Fruit fly (Drosophila melanogaster) whole organism, embryonic: ENCODE measurements around the gene CCHa2.

Experiments used
- BtbVII ChIP-seq: fragments of 200-800 bp; sonication (Bioruptor generic); optimal IDR thresholded peaks from 3 replicates; lab custom pipeline; 2017; ENCODE audit warnings: missing biosample characterization, mild to moderate bottlenecking, missing genetic modification characterization
- CG11085 ChIP-seq: fragments of 200-800 bp; sonication (Bioruptor generic); IDR thresholded peaks from 2 replicates; pipeline ENCODE4 v1.3.6; 2022; ENCODE audit warnings: missing biosample characterization, missing genetic modification characterization
- CG13775 ChIP-seq: fragments of 200-800 bp; sonication (Bioruptor generic); optimal IDR thresholded peaks from 3 replicates; lab custom pipeline; 2017; ENCODE audit warnings: missing biosample characterization, mild to moderate bottlenecking, missing genetic modification characterization
- CG14965 ChIP-seq: fragments of 200-800 bp; sonication (Bioruptor generic); optimal IDR thresholded peaks from 2 replicates; lab custom pipeline; 2016; ENCODE audit warnings: missing biosample characterization, missing genetic modification characterization, borderline replicate concordance
- CG15479 ChIP-seq: fragments of 200-800 bp; sonication (Bioruptor generic); optimal IDR thresholded peaks from 3 replicates; lab custom pipeline; 2019; ENCODE audit warnings: missing biosample characterization, mild to moderate bottlenecking, missing genetic modification characterization, moderate library complexity
- CG17328 ChIP-seq: fragments of 200-800 bp; sonication (Bioruptor generic); IDR thresholded peaks from 2 replicates; pipeline ENCODE4 v1.3.6; 2022; ENCODE audit warnings: missing biosample characterization, missing genetic modification characterization
- CG18764 ChIP-seq: fragments of 200-800 bp; sonication (Bioruptor generic); optimal IDR thresholded peaks from 3 replicates; lab custom pipeline; 2016; ENCODE audit warnings: missing biosample characterization, missing genetic modification characterization
- CG2129 ChIP-seq: fragments of 200-800 bp; sonication (Bioruptor generic); IDR thresholded peaks from 2 replicates; pipeline ENCODE4 v1.3.6; 2022; ENCODE audit warnings: missing biosample characterization, missing genetic modification characterization; ENCODE audit not compliant: partially characterized antibody
- CG32772 ChIP-seq: fragments of 200-800 bp; sonication (Bioruptor generic); IDR thresholded peaks from 2 replicates; pipeline ENCODE4 v1.3.6; 2022; ENCODE audit warnings: missing biosample characterization, missing genetic modification characterization
- CG34422 ChIP-seq: fragments of 200-800 bp; sonication (Bioruptor generic); IDR thresholded peaks from 3 replicates; pipeline ENCODE4 v1.3.6; 2022; ENCODE audit warnings: missing biosample characterization, missing genetic modification characterization
- CG3838 ChIP-seq: fragments of 200-800 bp; sonication (Bioruptor generic); optimal IDR thresholded peaks from 3 replicates; lab custom pipeline; 2016; ENCODE audit warnings: missing biosample characterization, missing genetic modification characterization
- CG4820 ChIP-seq: fragments of 200-800 bp; sonication (Bioruptor generic); optimal IDR thresholded peaks from 3 replicates; lab custom pipeline; 2016; ENCODE audit warnings: missing biosample characterization, missing genetic modification characterization
- CG5180 ChIP-seq: fragments of 200-800 bp; sonication (Bioruptor generic); optimal IDR thresholded peaks from 3 replicates; lab custom pipeline; 2017; ENCODE audit warnings: missing biosample characterization, missing genetic modification characterization, mild to moderate bottlenecking, moderate library complexity, missing genetic modification reagents
- CG6654 ChIP-seq: fragments of 200-800 bp; sonication (Bioruptor generic); optimal IDR thresholded peaks from 2 replicates; lab custom pipeline; 2017; ENCODE audit warnings: missing biosample characterization, mild to moderate bottlenecking, missing genetic modification characterization
- CG6689 ChIP-seq: fragments of 200-800 bp; sonication (Bioruptor generic); IDR thresholded peaks from 2 replicates; pipeline ENCODE4 v1.3.6; 2022; ENCODE audit warnings: missing biosample characterization, missing genetic modification characterization
- CG8290 ChIP-seq, 3 experiments: fragments of 200-800 bp; sonication (Bioruptor generic); optimal IDR thresholded peaks; 2 replicates each; lab custom pipeline; 2016 to 2019; ENCODE audit warnings: missing biosample characterization in 3 of 3, missing genetic modification characterization in 3 of 3, mild to moderate bottlenecking in 2 of 3, moderate library complexity in 1 of 3
- CG9727 ChIP-seq: fragments of 200-800 bp; sonication (Bioruptor generic); optimal IDR thresholded peaks from 3 replicates; lab custom pipeline; 2017; ENCODE audit warnings: missing biosample characterization, mild to moderate bottlenecking, missing genetic modification characterization
- Chrac-16 ChIP-seq: fragments of 200-800 bp; sonication (Bioruptor generic); optimal IDR thresholded peaks from 3 replicates; lab custom pipeline; 2016; ENCODE audit warnings: missing biosample characterization, missing genetic modification characterization
- CoRest ChIP-seq: fragments of 200-800 bp; sonication (Bioruptor generic); optimal IDR thresholded peaks from 3 replicates; lab custom pipeline; 2018; ENCODE audit warnings: missing biosample characterization, mild to moderate bottlenecking, missing genetic modification characterization, moderate library complexity
- D19A ChIP-seq: fragments of 200-800 bp; optimal IDR thresholded peaks from 3 replicates; lab custom pipeline; 2019; ENCODE audit warnings: missing biosample characterization, mild to moderate bottlenecking, missing genetic modification characterization, moderate library complexity
- D19B ChIP-seq: fragments of 200-800 bp; sonication (Bioruptor generic); optimal IDR thresholded peaks from 2 replicates; lab custom pipeline; 2017; ENCODE audit warnings: missing biosample characterization, mild to moderate bottlenecking, missing genetic modification characterization
- Dad ChIP-seq: fragments of 200-800 bp; sonication (Bioruptor generic); optimal IDR thresholded peaks from 3 replicates; lab custom pipeline; 2016; ENCODE audit warnings: missing biosample characterization, missing genetic modification characterization
- Deaf1 ChIP-seq: fragments of 200-800 bp; optimal IDR thresholded peaks from 3 replicates; lab custom pipeline; 2019; ENCODE audit warnings: missing biosample characterization, mild to moderate bottlenecking, missing genetic modification characterization, moderate library complexity
- Doc3 ChIP-seq: fragments of 200-800 bp; sonication (Bioruptor generic); IDR thresholded peaks from 3 replicates; pipeline ENCODE4 v1.3.6; 2022; ENCODE audit warnings: missing biosample characterization, missing genetic modification characterization; ENCODE audit not compliant: partially characterized antibody
- HmgD ChIP-seq: fragments of 200-800 bp; sonication (Bioruptor generic); optimal IDR thresholded peaks from 3 replicates; lab custom pipeline; 2016; ENCODE audit warnings: missing biosample characterization, missing genetic modification characterization
- Hmx ChIP-seq: fragments of 200-800 bp; sonication (Bioruptor generic); optimal IDR thresholded peaks from 2 replicates; lab custom pipeline; 2016; ENCODE audit warnings: missing biosample characterization, missing genetic modification characterization
- Hr3 ChIP-seq: fragments of 200-800 bp; sonication (Bioruptor generic); optimal IDR thresholded peaks from 3 replicates; lab custom pipeline; 2016; ENCODE audit warnings: missing biosample characterization, missing genetic modification characterization
- NFAT ChIP-seq: fragments of 200-800 bp; sonication (Bioruptor generic); IDR thresholded peaks from 2 replicates; pipeline ENCODE4 v1.3.6; 2022; ENCODE audit warnings: missing biosample characterization, missing genetic modification characterization
- PHDP ChIP-seq: fragments of 200-800 bp; sonication (Bioruptor generic); optimal IDR thresholded peaks from 3 replicates; lab custom pipeline; 2018; ENCODE audit warnings: missing biosample characterization, mild to moderate bottlenecking, missing genetic modification characterization, moderate library complexity
- Pdp1 ChIP-seq, 2 experiments: fragments of 200-800 bp; sonication (Bioruptor generic); optimal IDR thresholded peaks; 3 replicates each; lab custom pipeline; 2016; ENCODE audit warnings: missing biosample characterization in 2 of 2, missing genetic modification characterization in 2 of 2, mild to moderate bottlenecking in 1 of 2, moderate library complexity in 1 of 2
- ap ChIP-seq: fragments of 200-800 bp; sonication (Bioruptor generic); IDR thresholded peaks from 2 replicates; pipeline ENCODE4 v1.3.6; 2022; ENCODE audit warnings: missing biosample characterization, missing genetic modification characterization
- btn ChIP-seq: fragments of 200-800 bp; sonication (Bioruptor generic); optimal IDR thresholded peaks from 2 replicates; lab custom pipeline; 2016; ENCODE audit warnings: missing biosample characterization, missing genetic modification characterization
- cad ChIP-seq: fragments of >200 bp; optimal IDR thresholded peaks from 2 replicates; lab custom pipeline; 2017; ENCODE audit warnings: missing biosample characterization, missing genetic modification characterization
- chm ChIP-seq: fragments of 200-800 bp; sonication (Bioruptor generic); IDR thresholded peaks from 2 replicates; pipeline ENCODE4 v1.3.6; 2022; ENCODE audit warnings: missing biosample characterization, missing genetic modification characterization
- chn ChIP-seq: fragments of 200-800 bp; sonication (Bioruptor generic); optimal IDR thresholded peaks from 2 replicates; lab custom pipeline; 2016; ENCODE audit warnings: missing biosample characterization, missing genetic modification characterization
- corto ChIP-seq: fragments of 200-800 bp; sonication (Bioruptor generic); optimal IDR thresholded peaks from 2 replicates; lab custom pipeline; 2016; ENCODE audit warnings: missing biosample characterization, mild to moderate bottlenecking, missing genetic modification characterization, moderate library complexity
- dan ChIP-seq: fragments of 200-800 bp; sonication (Bioruptor generic); IDR thresholded peaks from 2 replicates; pipeline ENCODE4 v1.3.6; 2022; ENCODE audit warnings: missing biosample characterization, missing genetic modification characterization
- dati ChIP-seq: fragments of 200-800 bp; sonication (Bioruptor generic); IDR thresholded peaks from 2 replicates; pipeline ENCODE4 v1.3.6; 2022; ENCODE audit warnings: missing biosample characterization, missing genetic modification characterization
- dpn ChIP-seq, 2 experiments: fragments of 200-800 bp; sonication (Bioruptor generic); optimal IDR thresholded peaks; 3 replicates each; lab custom pipeline; 2016; ENCODE audit warnings: missing biosample characterization in 2 of 2, missing genetic modification characterization in 2 of 2
- grn ChIP-seq: fragments of 200-800 bp; sonication (Bioruptor generic); optimal IDR thresholded peaks from 3 replicates; lab custom pipeline; 2017; ENCODE audit warnings: missing biosample characterization, missing genetic modification characterization
- gro ChIP-seq: fragments of 200-800 bp; sonication (Bioruptor generic); optimal IDR thresholded peaks from 2 replicates; lab custom pipeline; 2016; ENCODE audit warnings: missing biosample characterization, missing genetic modification characterization
- gt ChIP-seq: fragments of 200-800 bp; sonication (Bioruptor generic); IDR thresholded peaks from 2 replicates; pipeline ENCODE4 v1.3.6; 2022; ENCODE audit warnings: missing biosample characterization, missing genetic modification characterization
- kay ChIP-seq: fragments of 200-800 bp; sonication (Bioruptor generic); optimal IDR thresholded peaks from 2 replicates; lab custom pipeline; 2016; ENCODE audit warnings: missing biosample characterization, missing genetic modification characterization
- nerfin-2 ChIP-seq: fragments of 200-800 bp; sonication (Bioruptor generic); IDR thresholded peaks from 2 replicates; pipeline ENCODE4 v1.3.6; 2022; ENCODE audit warnings: missing biosample characterization, missing genetic modification characterization; ENCODE audit not compliant: partially characterized antibody
- pita ChIP-seq: fragments of 200-800 bp; sonication (Bioruptor generic); optimal IDR thresholded peaks from 2 replicates; lab custom pipeline; 2017; ENCODE audit warnings: missing biosample characterization, mild to moderate bottlenecking, missing genetic modification characterization
- psq ChIP-seq: fragments of 200-800 bp; sonication (Bioruptor generic); optimal IDR thresholded peaks from 2 replicates; lab custom pipeline; 2017; ENCODE audit warnings: missing biosample characterization, missing genetic modification characterization
- so ChIP-seq: fragments of 200-800 bp; sonication (Bioruptor generic); IDR thresholded peaks from 3 replicates; pipeline ENCODE4 v1.3.6; 2022; ENCODE audit warnings: missing biosample characterization, missing genetic modification characterization
- ssp ChIP-seq: fragments of 200-800 bp; sonication (Bioruptor generic); IDR thresholded peaks from 2 replicates; pipeline ENCODE4 v1.3.6; 2022; ENCODE audit warnings: missing biosample characterization, missing genetic modification characterization
- tap ChIP-seq: fragments of 200-800 bp; optimal IDR thresholded peaks from 3 replicates; lab custom pipeline; 2019; ENCODE audit warnings: missing biosample characterization, mild to moderate bottlenecking, missing genetic modification characterization, moderate library complexity
- trh ChIP-seq: fragments of 200-800 bp; sonication (Bioruptor generic); optimal IDR thresholded peaks from 2 replicates; lab custom pipeline; 2016; ENCODE audit warnings: missing biosample characterization, missing genetic modification characterization
- tx ChIP-seq: fragments of 200-800 bp; sonication (Bioruptor generic); optimal IDR thresholded peaks from 2 replicates; lab custom pipeline; 2016; ENCODE audit warnings: missing biosample characterization, missing genetic modification characterization

Gene CCHa2

DNA sequence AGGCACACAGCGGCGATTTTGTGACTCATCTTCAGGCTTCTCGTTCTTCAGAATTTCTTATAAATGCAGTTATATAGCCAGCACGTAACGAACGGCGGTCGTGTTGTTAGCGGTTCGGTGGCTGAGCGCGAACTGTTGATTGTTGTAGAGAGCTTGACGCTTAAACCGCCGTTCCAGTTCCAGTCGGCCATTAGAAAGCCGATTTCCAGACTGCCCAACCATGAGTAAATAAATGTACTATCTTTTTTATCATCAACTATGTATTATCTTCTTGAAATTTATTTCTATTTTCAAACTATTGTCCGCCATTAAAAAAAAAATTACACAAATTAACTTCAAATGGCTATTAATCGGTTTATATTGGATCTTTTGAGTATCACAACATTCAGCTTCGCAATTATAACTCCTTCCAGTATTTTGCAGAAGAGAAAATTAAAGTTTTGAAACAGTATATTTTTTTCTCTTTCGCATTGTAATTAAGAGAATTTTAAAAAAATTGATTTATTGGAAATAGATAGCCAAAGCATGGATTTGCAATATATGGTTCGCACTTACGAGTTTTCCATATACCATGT lies 6.8 kb upstream of the CCHa2 start, which contains the start of gene GILT1 (continued):
- TF ChIP-seq BtbVII (GFP tag; lab: Kevin White, UChicago) (no peak), grn (GFP tag; lab: Kevin White, UChicago) (no peak), CG15479 (GFP tag; lab: Kevin White, UChicago) (no peak), CG3838 (GFP tag; lab: Kevin White, UChicago) (no peak), CG34422 (GFP tag; lab: Robert Waterston, UW) (0 out of 3 replicates have a peak, but pooled peaks have one; percentile 35), pita (GFP tag; lab: Kevin White, UChicago) (no peak), CG14965 (no peak), Dad (GFP tag; lab: Kevin White, UChicago) (no peak), nerfin-2 (no peak), so (GFP tag; lab: Robert Waterston, UW) (no peak), CG6689 (GFP tag; lab: Robert Waterston, UW) (no peak), Hmx (GFP tag; lab: Kevin White, UChicago) (no peak), CG9727 (GFP tag; lab: Kevin White, UChicago) (no peak), Chrac-16 (GFP tag; lab: Kevin White, UChicago) (no peak), Pdp1 (GFP tag; optimal IDR thresholded peaks at IDR 0.05; lab: Kevin White, UChicago) (peak in 1 of 2 experiments; percentile 31), tx (GFP tag; lab: Kevin White, UChicago) (no peak), psq (no peak), Deaf1 (peak; percentile 13), CG6654 (GFP tag; lab: Kevin White, UChicago) (no peak), D19A (no peak), trh (GFP tag; lab: Kevin White, UChicago) (no peak), PHDP (no peak), CG4820 (GFP tag; lab: Kevin White, UChicago) (no peak), CoRest (tag; lab: Kevin White, UChicago) (no peak), HmgD (GFP tag; lab: Kevin White, UChicago) (no peak), NFAT (GFP tag; lab: Robert Waterston, UW) (no peak), corto (GFP tag; lab: Kevin White, UChicago) (no peak), CG2129 (GFP tag; lab: Robert Waterston, UW) (no peak), CG8290 (GFP tag; optimal IDR thresholded peaks at IDR 0.05; lab: Kevin White, UChicago) (no peak), CG8290 (tag; optimal IDR thresholded peaks at IDR 0.05; lab: Kevin White, UChicago) (no peak), ssp (GFP tag; lab: Robert Waterston, UW) (no peak), Doc3 (GFP tag; lab: Robert Waterston, UW) (no peak), dati (GFP tag; lab: Robert Waterston, UW) (no peak), gt (GFP tag; lab: Robert Waterston, UW) (no peak), cad (GFP tag; lab: Kevin White, UChicago) (no peak), CG32772 (GFP tag; lab: Robert Waterston, UW) (no peak), CG11085 (GFP tag; lab: Robert Waterston, UW) (no peak), chm (GFP tag; lab: Robert Waterston, UW) (peak; percentile 52; the same call in 1 of the 2 replicates), D19B (GFP tag; lab: Kevin White, UChicago) (no peak), kay (GFP tag; lab: Kevin White, UChicago) (peak; percentile 10), gro (no peak), ap (GFP tag; lab: Robert Waterston, UW) (no peak), chn (GFP tag; lab: Kevin White, UChicago) (no peak), btn (no peak), dan (GFP tag; lab: Robert Waterston, UW) (no peak), CG13775 (no peak), Hr3 (no peak), dpn (GFP tag; optimal IDR thresholded peaks at IDR 0.05; lab: Kevin White, UChicago) (no peak), tap (tag; lab: Kevin White, UChicago) (no peak), CG5180 (GFP tag; lab: Kevin White, UChicago) (no peak), CG18764 (GFP tag; lab: Kevin White, UChicago) (no peak), CG17328 (GFP tag; lab: Robert Waterston, UW) (0 out of 2 replicates have a peak, but pooled peaks have one; percentile 13)
